Fruit fly (Drosophila melanogaster) whole organism, embryonic: ENCODE results near the gene Kaz1-ORFB.

ENCODE experiments used
- Aef1 ChIP-seq: fragments of 200-800 bp; sonication (Bioruptor generic); IDR thresholded peaks from 3 replicates; pipeline ENCODE4 v1.3.6; 2022; ENCODE audit warnings: missing biosample characterization, missing genetic modification characterization
- Antp ChIP-seq: fragments of 200-800 bp; sonication (Bioruptor generic); optimal IDR thresholded peaks from 3 replicates; lab custom pipeline; 2016; ENCODE audit warnings: missing biosample characterization, missing genetic modification characterization
- CG1024 ChIP-seq: fragments of 200-800 bp; sonication (Bioruptor generic); IDR thresholded peaks from 2 replicates; pipeline ENCODE4 v1.3.6; 2022; ENCODE audit warnings: missing biosample characterization, missing genetic modification characterization
- CG10321 ChIP-seq: fragments of 200-800 bp; sonication (Bioruptor generic); IDR thresholded peaks from 2 replicates; pipeline ENCODE4 v1.3.6; 2022; ENCODE audit warnings: missing biosample characterization, missing genetic modification characterization
- CG10543 ChIP-seq: fragments of 200-800 bp; sonication (Bioruptor generic); optimal IDR thresholded peaks from 3 replicates; lab custom pipeline; 2017; ENCODE audit warnings: missing biosample characterization, mild to moderate bottlenecking, missing genetic modification characterization, moderate library complexity
- CG11093 ChIP-seq: fragments of 200-800 bp; sonication (Bioruptor generic); IDR thresholded peaks from 3 replicates; pipeline ENCODE4 v1.3.6; 2022; ENCODE audit warnings: missing biosample characterization, missing genetic modification characterization
- CG11560 ChIP-seq: fragments of 200-800 bp; sonication (Bioruptor generic); IDR thresholded peaks from 3 replicates; pipeline ENCODE4 v1.3.6; 2022; ENCODE audit warnings: missing biosample characterization, missing genetic modification characterization
- CG12391 ChIP-seq: fragments of 200-800 bp; sonication (Bioruptor generic); optimal IDR thresholded peaks from 3 replicates; lab custom pipeline; 2018; ENCODE audit warnings: missing biosample characterization, mild to moderate bottlenecking, missing genetic modification characterization, moderate library complexity
- CG13296 ChIP-seq: fragments of 200-800 bp; sonication (Bioruptor generic); optimal IDR thresholded peaks from 3 replicates; lab custom pipeline; 2018; ENCODE audit warnings: missing biosample characterization, mild to moderate bottlenecking, missing genetic modification characterization
- CG13894 ChIP-seq: fragments of 200-800 bp; sonication (Bioruptor generic); optimal IDR thresholded peaks from 3 replicates; lab custom pipeline; 2018; ENCODE audit warnings: missing biosample characterization, mild to moderate bottlenecking, missing genetic modification characterization, moderate library complexity
- CG14014 ChIP-seq: fragments of 200-800 bp; sonication (Bioruptor generic); IDR thresholded peaks from 2 replicates; pipeline ENCODE4 v1.3.6; 2022; ENCODE audit warnings: missing biosample characterization, missing genetic modification characterization
- CG16863 ChIP-seq: fragments of 200-800 bp; sonication (Bioruptor generic); optimal IDR thresholded peaks from 3 replicates; lab custom pipeline; 2016; ENCODE audit warnings: missing biosample characterization, missing genetic modification characterization
- CG17361 ChIP-seq: fragments of 200-800 bp; sonication (Bioruptor generic); IDR thresholded peaks from 3 replicates; pipeline ENCODE4 v1.3.6; 2022; ENCODE audit warnings: missing biosample characterization, missing genetic modification characterization
- CG17802 ChIP-seq: fragments of 200-800 bp; sonication (Bioruptor generic); optimal IDR thresholded peaks from 2 replicates; lab custom pipeline; 2018; ENCODE audit warnings: missing biosample characterization, mild to moderate bottlenecking, missing genetic modification characterization, moderate library complexity
- CG30431 ChIP-seq: fragments of 200-800 bp; sonication (Bioruptor generic); optimal IDR thresholded peaks from 2 replicates; lab custom pipeline; 2017; ENCODE audit warnings: missing biosample characterization, missing genetic modification characterization
- CG3065 ChIP-seq: fragments of 200-800 bp; sonication (Bioruptor generic); optimal IDR thresholded peaks from 2 replicates; lab custom pipeline; 2016; ENCODE audit warnings: missing biosample characterization, missing genetic modification characterization
- CG31388 ChIP-seq: fragments of 200-800 bp; sonication (Bioruptor generic); optimal IDR thresholded peaks from 2 replicates; lab custom pipeline; 2016; ENCODE audit warnings: missing biosample characterization, missing genetic modification characterization
- CG4360 ChIP-seq: fragments of 200-800 bp; sonication (Bioruptor generic); IDR thresholded peaks from 2 replicates; pipeline ENCODE4 v1.3.6; 2022; ENCODE audit warnings: missing biosample characterization, missing genetic modification characterization
- CG6765 ChIP-seq: fragments of 200-800 bp; sonication (Bioruptor generic); optimal IDR thresholded peaks from 3 replicates; lab custom pipeline; 2017; ENCODE audit warnings: missing biosample characterization, mild to moderate bottlenecking, missing genetic modification characterization
- CG9727 ChIP-seq: fragments of 200-800 bp; sonication (Bioruptor generic); optimal IDR thresholded peaks from 3 replicates; lab custom pipeline; 2017; ENCODE audit warnings: missing biosample characterization, mild to moderate bottlenecking, missing genetic modification characterization
- CoRest ChIP-seq: fragments of 200-800 bp; sonication (Bioruptor generic); optimal IDR thresholded peaks from 3 replicates; lab custom pipeline; 2018; ENCODE audit warnings: missing biosample characterization, mild to moderate bottlenecking, missing genetic modification characterization, moderate library complexity
- CrebB ChIP-seq: fragments of 200-800 bp; sonication (Bioruptor generic); optimal IDR thresholded peaks from 3 replicates; lab custom pipeline; 2018; ENCODE audit warnings: missing biosample characterization, mild to moderate bottlenecking, missing genetic modification characterization
- Fer1 ChIP-seq: fragments of 200-800 bp; sonication (Bioruptor generic); optimal IDR thresholded peaks from 2 replicates; lab custom pipeline; 2017; ENCODE audit warnings: missing biosample characterization, mild to moderate bottlenecking, missing genetic modification characterization
- Hr39 ChIP-seq: fragments of >200 bp; optimal IDR thresholded peaks from 2 replicates; lab custom pipeline; 2017
- Hsf ChIP-seq: fragments of 200-800 bp; sonication (Bioruptor generic); optimal IDR thresholded peaks from 3 replicates; lab custom pipeline; 2016; ENCODE audit warnings: missing biosample characterization, missing genetic modification characterization
- Optix ChIP-seq: fragments of 200-800 bp; sonication (Bioruptor generic); IDR thresholded peaks from 3 replicates; pipeline ENCODE4 v1.3.6; 2022; ENCODE audit warnings: missing biosample characterization, missing genetic modification characterization
- Scr ChIP-seq: fragments of 200-800 bp; sonication (Bioruptor generic); IDR thresholded peaks from 2 replicates; pipeline ENCODE4 v1.3.6; 2022; ENCODE audit warnings: missing biosample characterization, missing genetic modification characterization; ENCODE audit not compliant: partially characterized antibody
- Sin3A ChIP-seq: fragments of >200 bp; optimal IDR thresholded peaks from 2 replicates; lab custom pipeline; 2018
- Sox102F ChIP-seq: fragments of 200-800 bp; sonication (Bioruptor generic); optimal IDR thresholded peaks from 2 replicates; lab custom pipeline; 2018; ENCODE audit warnings: missing biosample characterization, mild to moderate bottlenecking, missing genetic modification characterization, moderate library complexity
- abd-A ChIP-seq: fragments of 200-800 bp; sonication (Bioruptor generic); optimal IDR thresholded peaks from 3 replicates; lab custom pipeline; 2019; ENCODE audit warnings: missing biosample characterization, mild to moderate bottlenecking, missing genetic modification characterization, moderate library complexity
- aop ChIP-seq: fragments of 200-800 bp; sonication (Bioruptor generic); IDR thresholded peaks from 2 replicates; pipeline ENCODE4 v1.3.6; 2022; ENCODE audit warnings: missing biosample characterization, missing genetic modification characterization
- bcd ChIP-seq: fragments of 200-800 bp; sonication (Bioruptor generic); optimal IDR thresholded peaks from 2 replicates; lab custom pipeline; 2017; ENCODE audit warnings: missing biosample characterization, mild to moderate bottlenecking, missing genetic modification characterization
- bsh ChIP-seq, 2 experiments: fragments of 200-800 bp; sonication (Bioruptor generic); optimal IDR thresholded peaks; 2 replicates each; lab custom pipeline; 2017 to 2018; ENCODE audit warnings: mild to moderate bottlenecking in 2 of 2, missing biosample characterization in 2 of 2, missing genetic modification characterization in 2 of 2, moderate library complexity in 1 of 2
- caup ChIP-seq: fragments of 200-800 bp; sonication (Bioruptor generic); optimal IDR thresholded peaks from 3 replicates; lab custom pipeline; 2017; ENCODE audit warnings: missing biosample characterization, mild to moderate bottlenecking, missing genetic modification characterization, moderate library complexity; ENCODE audit not compliant: severe bottlenecking
- dan ChIP-seq: fragments of 200-800 bp; sonication (Bioruptor generic); IDR thresholded peaks from 2 replicates; pipeline ENCODE4 v1.3.6; 2022; ENCODE audit warnings: missing biosample characterization, missing genetic modification characterization
- dati ChIP-seq: fragments of 200-800 bp; sonication (Bioruptor generic); IDR thresholded peaks from 2 replicates; pipeline ENCODE4 v1.3.6; 2022; ENCODE audit warnings: missing biosample characterization, missing genetic modification characterization
- dimm ChIP-seq: fragments of 200-800 bp; sonication (Bioruptor generic); IDR thresholded peaks from 2 replicates; pipeline ENCODE4 v1.3.6; 2022; ENCODE audit warnings: missing biosample characterization, missing genetic modification characterization
- ems ChIP-seq: fragments of 200-800 bp; sonication (Bioruptor generic); optimal IDR thresholded peaks from 3 replicates; lab custom pipeline; 2016; ENCODE audit warnings: missing biosample characterization, missing genetic modification characterization
- gcm2 ChIP-seq: fragments of 200-800 bp; sonication (Bioruptor generic); optimal IDR thresholded peaks from 2 replicates; lab custom pipeline; 2016; ENCODE audit warnings: missing biosample characterization, missing genetic modification characterization
- hb ChIP-seq: fragments of 200-800 bp; sonication (Bioruptor generic); IDR thresholded peaks from 3 replicates; pipeline ENCODE4 v1.3.6; 2022; ENCODE audit warnings: missing biosample characterization, missing genetic modification characterization; ENCODE audit not compliant: partially characterized antibody
- ind ChIP-seq: fragments of 200-800 bp; sonication (Bioruptor generic); optimal IDR thresholded peaks from 3 replicates; lab custom pipeline; 2016; ENCODE audit warnings: missing biosample characterization, missing genetic modification characterization
- mirr ChIP-seq: fragments of 200-800 bp; sonication (Bioruptor generic); optimal IDR thresholded peaks from 3 replicates; lab custom pipeline; 2018; ENCODE audit warnings: missing biosample characterization, mild to moderate bottlenecking, missing genetic modification characterization
- odd ChIP-seq: fragments of 200-800 bp; sonication (Bioruptor generic); optimal IDR thresholded peaks from 2 replicates; lab custom pipeline; 2017; ENCODE audit warnings: missing biosample characterization, mild to moderate bottlenecking, missing genetic modification characterization
- pnt ChIP-seq: fragments of 200-800 bp; sonication (Bioruptor generic); optimal IDR thresholded peaks from 3 replicates; lab custom pipeline; 2016; ENCODE audit warnings: missing biosample characterization, missing genetic modification characterization
- pzg ChIP-seq: fragments of 200-800 bp; sonication (Bioruptor generic); optimal IDR thresholded peaks from 3 replicates; lab custom pipeline; 2018; ENCODE audit warnings: missing biosample characterization, mild to moderate bottlenecking, missing genetic modification characterization, moderate library complexity
- rib ChIP-seq: fragments of 200-800 bp; sonication (Bioruptor generic); IDR thresholded peaks from 2 replicates; pipeline ENCODE4 v1.3.6; 2022; ENCODE audit warnings: missing biosample characterization, missing genetic modification characterization
- stwl ChIP-seq: fragments of 200-800 bp; sonication (Bioruptor generic); optimal IDR thresholded peaks from 3 replicates; lab custom pipeline; 2018; ENCODE audit warnings: missing biosample characterization, mild to moderate bottlenecking, missing genetic modification characterization, moderate library complexity
- tx ChIP-seq: fragments of 200-800 bp; sonication (Bioruptor generic); optimal IDR thresholded peaks from 2 replicates; lab custom pipeline; 2016; ENCODE audit warnings: missing biosample characterization, missing genetic modification characterization
- zfh1 ChIP-seq: fragments of 200-800 bp; sonication (Bioruptor generic); IDR thresholded peaks from 3 replicates; pipeline ENCODE4 v1.3.6; 2022; ENCODE audit warnings: missing biosample characterization, missing genetic modification characterization

Gene Kaz1-ORFB

DNA sequence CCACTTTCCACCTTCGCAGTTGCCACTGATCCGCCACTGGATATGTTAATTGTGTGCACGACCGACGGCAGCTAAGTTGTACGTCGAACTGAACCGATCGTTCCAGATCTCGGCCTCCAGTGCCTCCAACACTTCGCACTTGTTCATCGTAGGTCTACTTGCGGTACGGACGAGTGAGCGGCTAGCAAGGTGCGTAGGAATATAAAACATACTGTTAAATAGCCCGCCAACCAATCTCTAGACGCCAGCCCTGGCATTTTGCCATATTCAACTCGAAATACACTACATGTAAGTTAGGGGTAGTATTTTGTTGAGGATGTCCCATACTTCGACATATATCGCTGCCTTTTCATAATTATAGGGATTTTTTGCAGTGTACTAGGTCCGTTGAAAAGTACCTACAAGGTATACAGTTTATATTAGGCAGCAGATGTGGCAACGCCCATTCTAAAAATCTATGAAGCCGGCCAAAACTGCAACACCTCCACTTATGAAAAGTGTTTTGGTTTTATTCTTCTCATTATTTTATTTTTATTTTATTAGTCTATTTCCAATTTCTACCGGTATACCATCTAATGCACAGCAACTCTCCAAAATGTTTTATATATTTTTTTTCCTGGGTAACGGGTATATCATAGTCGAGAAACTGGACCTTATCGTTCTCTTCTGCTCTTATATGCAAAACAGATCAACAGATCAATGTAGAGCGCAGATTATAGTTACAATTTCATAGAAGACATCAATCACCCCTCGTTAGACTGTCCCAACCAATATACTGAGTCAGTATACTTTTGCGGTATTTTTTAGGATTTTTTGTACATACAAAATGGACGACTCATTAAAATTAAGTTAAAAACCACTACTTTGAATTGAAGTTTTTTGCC, 6.8 kb downstream of the Kaz1-ORFB start, which contains the start of the genes pyx and CG33229 (continued):
- peak; percentile 14 for TF ChIP-seq CrebB
- TF ChIP-seq Hr39 (lab: Kevin White, UChicago): no peak
- peak; percentile 45 for TF ChIP-seq odd (GFP tag; lab: Kevin White, UChicago)
- no peak for TF ChIP-seq Sin3A (lab: Kevin White, UChicago)
- TF ChIP-seq rib (GFP tag; lab: Robert Waterston, UW): no peak; the same call in 1 of the 2 replicates
- TF ChIP-seq gcm2: peak; percentile 74
- TF ChIP-seq CG10321 (GFP tag; lab: Robert Waterston, UW): peak; percentile 5; the same call in 1 of the 2 replicates
- TF ChIP-seq CG17802: peak; percentile 35
- peak; percentile 89 for TF ChIP-seq CG9727 (GFP tag; lab: Kevin White, UChicago)
- peak; percentile 2 for TF ChIP-seq stwl (tag; lab: Kevin White, UChicago)
- peak; percentile 38; the same call in 1 of the 2 replicates for TF ChIP-seq dimm (GFP tag; lab: Robert Waterston, UW)
- peak; percentile 57 for TF ChIP-seq pzg (GFP tag; lab: Kevin White, UChicago)
- TF ChIP-seq hb (GFP tag; lab: Robert Waterston, UW): no peak
- TF ChIP-seq CG3065: peak; percentile 44
- peak; percentile 70 for TF ChIP-seq aop (GFP tag; lab: Robert Waterston, UW)
- TF ChIP-seq bcd (GFP tag; lab: Kevin White, UChicago): peak; percentile 86
- peak; percentile 80 for TF ChIP-seq CG14014 (GFP tag; lab: Robert Waterston, UW)
- TF ChIP-seq CG6765 (GFP tag; lab: Kevin White, UChicago): peak; percentile 79
- TF ChIP-seq CG11093 (GFP tag; lab: Robert Waterston, UW): peak; percentile 75
- TF ChIP-seq dati: no peak
- peak; percentile 70 for TF ChIP-seq CG30431 (GFP tag; lab: Kevin White, UChicago)
- TF ChIP-seq Fer1 (GFP tag; lab: Kevin White, UChicago): peak; percentile 55
- 0 out of 2 replicates have a peak, but pooled peaks have one; percentile 14 for TF ChIP-seq dan
- TF ChIP-seq CG12391: peak; percentile 87
- peak; percentile 94 for TF ChIP-seq Hsf (GFP tag; lab: Kevin White, UChicago)
- peak; percentile 82 for TF ChIP-seq tx (GFP tag; lab: Kevin White, UChicago)
- TF ChIP-seq ind (GFP tag; lab: Kevin White, UChicago): peak; percentile 89
- peak; percentile 67 for TF ChIP-seq zfh1 (GFP tag; lab: Robert Waterston, UW)
- no peak for TF ChIP-seq abd-A (tag; lab: Kevin White, UChicago)
- TF ChIP-seq pnt (GFP tag; lab: Kevin White, UChicago): peak; percentile 67
- TF ChIP-seq Aef1 (GFP tag; lab: Robert Waterston, UW): peak; percentile 75; the same call in 2 of the 3 replicates
- peak; percentile 46 to 75 for TF ChIP-seq bsh (GFP tag; optimal IDR thresholded peaks at IDR 0.05; lab: Kevin White, UChicago)
- TF ChIP-seq mirr (GFP tag; lab: Kevin White, UChicago): peak; percentile 64
- peak; percentile 63 for TF ChIP-seq CG31388
- TF ChIP-seq CoRest: peak; percentile 94
- no peak for TF ChIP-seq CG4360
- TF ChIP-seq CG17361 (GFP tag; lab: Robert Waterston, UW): peak; percentile 95
- peak; percentile 88 for TF ChIP-seq CG13894 (tag; lab: Kevin White, UChicago)
- peak; percentile 84 for TF ChIP-seq CG10543 (GFP tag; lab: Kevin White, UChicago)
- peak; percentile 19; the same call in 1 of the 2 replicates for TF ChIP-seq Scr
- peak; percentile 71 for TF ChIP-seq Optix (GFP tag; lab: Robert Waterston, UW)
- peak; percentile 71; the same call in 1 of the 3 replicates for TF ChIP-seq CG11560
- TF ChIP-seq Sox102F (GFP tag; lab: Kevin White, UChicago): peak; percentile 78
- TF ChIP-seq CG13296 (GFP tag; lab: Kevin White, UChicago): peak; percentile 77
- peak; percentile 80 for TF ChIP-seq Antp (GFP tag; lab: Kevin White, UChicago)
- peak; percentile 70 for TF ChIP-seq CG16863 (GFP tag; lab: Kevin White, UChicago)
- TF ChIP-seq caup: peak; percentile 77
- peak; percentile 55; the same call in 1 of the 2 replicates for TF ChIP-seq CG1024 (GFP tag; lab: Robert Waterston, UW)
- peak; percentile 77 for TF ChIP-seq ems
